Worm (Caenorhabditis elegans) whole organism, late embryonic: Measurements from ENCODE around the gene spin-4.
A peak's percentile ranks its signal among the peaks of the same experiment; 100 is the strongest.

Experiments
- T23F11.4 ChIP-seq: fragments of 200-800 bp; sonication (Bioruptor generic); optimal IDR thresholded peaks from 2 replicates; lab custom pipeline; 2018; ENCODE audit warnings: mild to moderate bottlenecking, missing genetic modification characterization, missing compliant biosample characterization
- ahr-1 ChIP-seq: sonication (generic microtip); optimal IDR thresholded peaks from 2 replicates; lab custom pipeline; 2016; ENCODE audit warnings: missing genetic modification characterization, missing compliant biosample characterization
- ama-1 ChIP-seq: fragments of 150-350 bp; optimal IDR thresholded peaks from 2 replicates; lab custom pipeline; 2014
- ceh-19 ChIP-seq: fragments of 200-800 bp; sonication (Bioruptor generic); optimal IDR thresholded peaks from 2 replicates; lab custom pipeline; 2018; ENCODE audit warnings: mild to moderate bottlenecking, missing genetic modification characterization, missing compliant biosample characterization
- ceh-22 ChIP-seq: sonication (generic microtip); optimal IDR thresholded peaks from 2 replicates; lab custom pipeline; 2017; ENCODE audit warnings: missing biosample characterization, missing genetic modification characterization
- ceh-31 ChIP-seq: sonication (generic microtip); optimal IDR thresholded peaks from 2 replicates; lab custom pipeline; 2016; ENCODE audit warnings: missing genetic modification characterization, missing compliant biosample characterization
- ceh-45 ChIP-seq: fragments of 200-800 bp; sonication (Bioruptor generic); IDR thresholded peaks from 2 replicates; pipeline ENCODE4 v1.3.6; 2022; ENCODE audit warnings: missing genetic modification reagents, missing genetic modification characterization, missing compliant biosample characterization
- ceh-6 ChIP-seq: fragments of 200-800 bp; sonication (Bioruptor generic); optimal IDR thresholded peaks from 2 replicates; lab custom pipeline; 2018; ENCODE audit warnings: mild to moderate bottlenecking, missing genetic modification characterization, missing compliant biosample characterization
- dmd-4 ChIP-seq: sonication (generic microtip); optimal IDR thresholded peaks from 2 replicates; lab custom pipeline; 2016; ENCODE audit warnings: borderline replicate concordance, missing genetic modification characterization, missing compliant biosample characterization
- dve-1 ChIP-seq: sonication (generic microtip); optimal IDR thresholded peaks from 2 replicates; lab custom pipeline; 2017; ENCODE audit warnings: antibody characterized with exemption, mild to moderate bottlenecking, missing genetic modification characterization, missing compliant biosample characterization
- elt-2 ChIP-seq: sonication (generic microtip); optimal IDR thresholded peaks from 2 replicates; lab custom pipeline; 2016; ENCODE audit warnings: missing genetic modification reagents, missing genetic modification characterization, missing compliant biosample characterization
- elt-4 ChIP-seq: sonication (generic microtip); optimal IDR thresholded peaks from 2 replicates; lab custom pipeline; 2016; ENCODE audit warnings: missing genetic modification characterization, missing compliant biosample characterization
- fkh-6 ChIP-seq: sonication (generic microtip); optimal IDR thresholded peaks from 2 replicates; lab custom pipeline; 2016; ENCODE audit warnings: missing genetic modification characterization, missing compliant biosample characterization
- gmeb-2 ChIP-seq: sonication (generic microtip); optimal IDR thresholded peaks from 2 replicates; lab custom pipeline; 2016; ENCODE audit warnings: missing genetic modification characterization, inconsistent platforms, missing compliant biosample characterization
- hlh-30 ChIP-seq: sonication (generic microtip); optimal IDR thresholded peaks from 2 replicates; lab custom pipeline; 2017; ENCODE audit warnings: antibody characterized with exemption, missing genetic modification characterization, missing compliant biosample characterization; ENCODE audit not compliant: insufficient read depth
- lim-6 ChIP-seq: sonication (generic microtip); optimal IDR thresholded peaks from 2 replicates; lab custom pipeline; 2016; ENCODE audit warnings: missing genetic modification characterization, missing compliant biosample characterization
- lin-11 ChIP-seq: fragments of 200-800 bp; sonication (Bioruptor generic); optimal IDR thresholded peaks from 2 replicates; lab custom pipeline; 2018; ENCODE audit warnings: mild to moderate bottlenecking, missing genetic modification characterization, missing compliant biosample characterization
- madf-2 ChIP-seq: sonication (generic microtip); optimal IDR thresholded peaks from 2 replicates; lab custom pipeline; 2017; ENCODE audit warnings: missing genetic modification characterization, missing compliant biosample characterization
- nfya-1 ChIP-seq: sonication (generic microtip); optimal IDR thresholded peaks from 2 replicates; lab custom pipeline; 2017; ENCODE audit warnings: missing genetic modification characterization, mild to moderate bottlenecking, missing compliant biosample characterization, antibody characterized with exemption, moderate library complexity
- nhr-11 ChIP-seq: fragments of 150-350 bp; optimal IDR thresholded peaks from 2 replicates; lab custom pipeline; 2014; ENCODE audit warnings: missing biosample characterization, missing genetic modification characterization
- pag-3 ChIP-seq: sonication (generic microtip); optimal IDR thresholded peaks from 2 replicates; lab custom pipeline; 2016; ENCODE audit warnings: missing compliant biosample characterization, missing genetic modification characterization, borderline replicate concordance
- pat-9 ChIP-seq: fragments of 200-800 bp; sonication (Bioruptor generic); optimal IDR thresholded peaks from 2 replicates; lab custom pipeline; 2018; ENCODE audit warnings: mild to moderate bottlenecking, missing genetic modification characterization, moderate library complexity, missing compliant biosample characterization
- pha-2 ChIP-seq: sonication (generic microtip); optimal IDR thresholded peaks from 2 replicates; lab custom pipeline; 2017; ENCODE audit warnings: mild to moderate bottlenecking, missing genetic modification characterization, missing compliant biosample characterization
- ref-2 ChIP-seq: sonication (generic microtip); optimal IDR thresholded peaks from 2 replicates; lab custom pipeline; 2016; ENCODE audit warnings: missing genetic modification characterization, missing compliant biosample characterization
- sox-4 ChIP-seq: sonication (generic microtip); optimal IDR thresholded peaks from 2 replicates; lab custom pipeline; 2017; ENCODE audit warnings: mild to moderate bottlenecking, missing genetic modification characterization, inconsistent platforms, missing compliant biosample characterization
- syd-9 ChIP-seq: sonication (generic microtip); optimal IDR thresholded peaks from 2 replicates; lab custom pipeline; 2016; ENCODE audit warnings: mild to moderate bottlenecking, missing genetic modification characterization, moderate library complexity, missing compliant biosample characterization
- tbx-2 ChIP-seq: sonication (generic microtip); optimal IDR thresholded peaks from 2 replicates; lab custom pipeline; 2016; ENCODE audit warnings: missing genetic modification characterization, missing compliant biosample characterization
- tbx-7 ChIP-seq: sonication (generic microtip); optimal IDR thresholded peaks from 2 replicates; lab custom pipeline; 2016; ENCODE audit warnings: missing genotype, missing genetic modification characterization, missing compliant biosample characterization
- ttx-3 ChIP-seq: sonication (generic microtip); optimal IDR thresholded peaks from 2 replicates; lab custom pipeline; 2016; ENCODE audit warnings: missing genetic modification reagents, missing genetic modification characterization, missing compliant biosample characterization
- unc-42 ChIP-seq: sonication (generic microtip); optimal IDR thresholded peaks from 2 replicates; lab custom pipeline; 2016; ENCODE audit warnings: missing genotype, missing genetic modification characterization, missing compliant biosample characterization
- unc-55 ChIP-seq: sonication (generic microtip); optimal IDR thresholded peaks from 2 replicates; lab custom pipeline; 2017; ENCODE audit warnings: missing biosample characterization, missing genetic modification reagents, missing genetic modification characterization
- unc-86 ChIP-seq: sonication (generic microtip); optimal IDR thresholded peaks from 2 replicates; lab custom pipeline; 2016; ENCODE audit warnings: missing genetic modification characterization, missing compliant biosample characterization

spin-4 gene

DNA sequence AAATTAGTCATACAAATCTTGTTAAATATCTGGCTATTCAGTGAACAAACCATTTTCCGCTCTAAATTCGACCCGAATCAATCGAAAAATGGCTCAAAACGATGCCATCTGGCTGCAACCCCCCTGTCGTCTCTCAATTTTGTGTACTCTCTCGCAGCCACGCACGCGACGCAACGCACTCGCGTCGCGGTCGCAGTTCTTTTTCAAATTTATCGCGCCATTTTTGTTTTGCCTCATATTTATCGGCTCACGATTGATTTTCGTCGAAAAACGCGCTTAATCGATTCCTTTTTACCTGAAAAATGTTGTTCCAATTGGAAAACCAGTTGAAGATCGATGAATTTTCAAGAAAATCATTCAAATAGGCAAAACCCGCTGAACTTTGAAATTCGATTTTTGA, 25.7 kb downstream of the spin-4 start:
- no peak for TF ChIP-seq lim-6
- TF ChIP-seq elt-2 = peak; percentile 35
- peak; percentile 69 for TF ChIP-seq nfya-1 (tag; lab: Kevin White, UChicago)

DNA sequence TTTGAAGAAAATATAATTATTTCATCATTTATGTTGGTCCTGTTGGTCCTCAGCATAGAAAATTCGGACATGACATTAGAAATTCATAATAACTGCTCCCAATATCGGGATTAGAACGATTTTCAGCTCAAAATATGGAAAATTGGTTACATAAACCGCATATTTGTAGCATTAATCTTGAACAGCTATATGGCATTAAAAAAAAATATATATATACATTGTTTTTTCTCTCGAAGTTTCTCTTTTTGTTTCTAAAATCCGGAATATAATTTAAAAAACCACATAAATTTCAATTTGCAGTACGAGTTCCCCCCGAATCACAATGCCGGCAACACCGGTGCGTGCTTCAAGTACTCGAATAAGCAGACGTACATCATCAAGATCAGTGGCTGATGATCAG, 26.1 kb downstream of the spin-4 start, which contains the start of gene ssl-1:
TSS of gene ssl-1 (plus strand) at position 301 of the 400 bp plus-strand sequence.
- TF ChIP-seq pha-2 (no peak), ceh-19 (GFP tag; lab: Kevin White, UChicago) (no peak), syd-9 (tag; lab: Kevin White, UChicago) (no peak), dve-1 (tag; lab: Kevin White, UChicago) (no peak), pat-9 (tag; lab: Kevin White, UChicago) (no peak), unc-55 (no peak)

- TF ChIP-seq ceh-6 (GFP tag; lab: Kevin White, UChicago) (no peak), T23F11.4 (GFP tag; lab: Kevin White, UChicago) (no peak), madf-2 (tag; lab: Kevin White, UChicago) (no peak), ceh-22 (tag; lab: Kevin White, UChicago) (no peak), unc-86 (tag; lab: Kevin White, UChicago) (no peak), ceh-45 (GFP tag; lab: Robert Waterston, UW) (no peak), fkh-6 (no peak), ref-2 (tag; lab: Kevin White, UChicago) (no peak), tbx-7 (tag; lab: Kevin White, UChicago) (no peak), ttx-3 (tag; lab: Kevin White, UChicago) (no peak), pag-3 (tag; lab: Kevin White, UChicago) (no peak), tbx-2 (tag; lab: Kevin White, UChicago) (no peak), dve-1 (tag; lab: Kevin White, UChicago) (no peak)
Observed at ce11 chrIII:12728149-12728548, 40.0 kb downstream of the spin-4 start.

DNA sequence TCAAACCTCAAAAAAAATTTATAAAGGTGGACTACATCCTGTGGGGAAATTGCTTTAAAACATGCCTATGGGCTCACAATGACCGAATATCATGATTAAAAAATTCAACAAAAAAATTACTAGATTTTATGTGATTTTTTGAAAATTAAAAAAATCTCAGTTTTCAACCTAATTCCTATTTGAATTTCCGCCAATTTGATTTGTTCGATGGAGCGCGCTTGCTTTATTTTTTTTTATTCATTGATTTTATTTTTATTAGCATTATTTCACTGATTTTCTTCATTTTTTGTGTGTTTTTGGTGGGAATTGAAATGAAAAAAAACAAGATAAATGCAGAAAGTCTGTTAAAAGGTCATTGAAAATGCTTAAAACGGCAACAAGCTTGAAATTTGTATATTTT, 50.8 kb downstream of the spin-4 start:
- TF ChIP-seq dve-1 (tag; lab: Kevin White, UChicago) (no peak), ahr-1 (tag; lab: Kevin White, UChicago) (no peak), unc-42 (tag; lab: Kevin White, UChicago) (no peak), elt-4 (tag; lab: Kevin White, UChicago) (no peak), sox-4 (tag; lab: Kevin White, UChicago) (no peak)

- TF ChIP-seq ceh-6 (GFP tag; lab: Kevin White, UChicago) = no peak
- peak; percentile 70 for TF ChIP-seq nfya-1 (tag; lab: Kevin White, UChicago)
Observed at ce11 chrIII:12740313-12740712, 52.2 kb downstream of the spin-4 start.

ce11 chrIII:12743515-12743914, 55.4 kb downstream of the spin-4 start:
- no peak for TF ChIP-seq fkh-6
- no peak for TF ChIP-seq ceh-31 (tag; lab: Kevin White, UChicago)
- no peak for TF ChIP-seq dmd-4
- no peak for TF ChIP-seq lin-11 (tag; lab: Kevin White, UChicago)
- TF ChIP-seq tbx-2 (tag; lab: Kevin White, UChicago) = no peak
- no peak for TF ChIP-seq nhr-11 (tag; lab: Kevin White, UChicago)
- no peak for TF ChIP-seq hlh-30
- TF ChIP-seq dve-1 (tag; lab: Kevin White, UChicago) = no peak
- no peak for TF ChIP-seq tbx-7 (tag; lab: Kevin White, UChicago)
- no peak for TF ChIP-seq ahr-1 (tag; lab: Kevin White, UChicago)
- no peak for TF ChIP-seq sox-4 (tag; lab: Kevin White, UChicago)
- TF ChIP-seq gmeb-2 (tag; lab: Kevin White, UChicago) = no peak
- TF ChIP-seq ama-1 (lab: Kevin White, UChicago) = no peak
